Worm (Caenorhabditis elegans) whole organism, late embryonic: ENCODE data around the gene T10D4.15.

Experiments used
- ceh-2 ChIP-seq: sonication (generic microtip); optimal IDR thresholded peaks from 2 replicates; lab custom pipeline; 2016; ENCODE audit warnings: missing genotype, missing genetic modification characterization, missing compliant biosample characterization
- ceh-48 ChIP-seq: sonication (generic microtip); optimal IDR thresholded peaks from 2 replicates; lab custom pipeline; 2016; ENCODE audit warnings: missing genetic modification characterization, inconsistent platforms, missing compliant biosample characterization
- ztf-16 ChIP-seq: sonication (generic microtip); optimal IDR thresholded peaks from 2 replicates; lab custom pipeline; 2017; ENCODE audit warnings: missing genetic modification characterization, missing compliant biosample characterization

DNA sequence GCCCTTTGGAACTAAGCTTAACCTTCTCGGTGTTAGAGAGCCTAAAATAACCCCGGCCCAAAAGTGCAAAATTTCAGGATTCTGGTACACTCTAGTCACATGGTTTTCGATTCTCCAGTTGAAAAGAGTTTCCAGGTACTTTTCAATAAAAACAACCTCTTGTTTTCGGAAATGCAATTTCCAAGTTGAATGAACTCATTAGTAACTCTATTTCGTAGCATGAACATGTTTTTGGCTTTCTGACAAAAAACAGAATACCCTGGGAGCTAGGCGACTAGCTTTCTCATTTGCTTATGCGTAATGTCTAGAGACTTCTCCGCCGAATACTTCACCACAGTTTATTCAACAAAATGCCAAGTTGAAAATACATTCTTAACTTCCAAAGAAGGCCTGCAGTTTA lies 22.7 kb upstream of the T10D4.15 start, which contains the start of gene srh-71:
- no peak for TF ChIP-seq ceh-48
- no peak for TF ChIP-seq ceh-2
- no peak for TF ChIP-seq ztf-16
